Fruit fly (Drosophila melanogaster) whole organism, wandering third instar larva: ENCODE data around the gene CG14042.
A peak's percentile ranks its signal among the peaks of the same experiment; 100 is the strongest.

Source experiments
- Abd-B ChIP-seq: fragments of >200 bp; optimal IDR thresholded peaks from 2 replicates; lab custom pipeline; 2017; ENCODE audit warnings: missing biosample characterization, missing genetic modification characterization
- CG32264 ChIP-seq: fragments of 200-800 bp; sonication (Bioruptor generic); optimal IDR thresholded peaks from 2 replicates; lab custom pipeline; 2016; ENCODE audit warnings: missing biosample characterization, missing genetic modification characterization
- CG9705 ChIP-seq: fragments of 200-800 bp; sonication (Bioruptor generic); optimal IDR thresholded peaks from 2 replicates; lab custom pipeline; 2018; ENCODE audit warnings: missing biosample characterization, mild to moderate bottlenecking, missing genetic modification characterization
- CrebA ChIP-seq: fragments of 200-800 bp; sonication (Bioruptor generic); optimal IDR thresholded peaks from 2 replicates; lab custom pipeline; 2016; ENCODE audit warnings: missing biosample characterization, mild to moderate bottlenecking, missing genetic modification characterization, borderline replicate concordance
- Dfd ChIP-seq: fragments of >200 bp; optimal IDR thresholded peaks from 2 replicates; lab custom pipeline; 2017; ENCODE audit warnings: missing biosample characterization, missing genetic modification characterization
- HLH106 ChIP-seq: fragments of 200-800 bp; optimal IDR thresholded peaks from 3 replicates; lab custom pipeline; 2019; ENCODE audit warnings: missing biosample characterization, mild to moderate bottlenecking, missing genetic modification characterization, moderate library complexity
- Hnf4 ChIP-seq: fragments of 200-800 bp; sonication (Bioruptor generic); optimal IDR thresholded peaks from 2 replicates; lab custom pipeline; 2016; ENCODE audit warnings: missing biosample characterization, mild to moderate bottlenecking, missing genetic modification characterization
- Hr78 ChIP-seq: fragments of >200 bp; optimal IDR thresholded peaks from 2 replicates; lab custom pipeline; 2017; ENCODE audit warnings: missing biosample characterization, missing genetic modification characterization
- Hr83 ChIP-seq: fragments of 200-300 bp; sonication (Bioruptor generic); optimal IDR thresholded peaks from 2 replicates; lab custom pipeline; 2016; ENCODE audit warnings: missing biosample characterization, mild to moderate bottlenecking, missing genetic modification characterization, moderate library complexity; ENCODE audit not compliant: poor library complexity, severe bottlenecking
- Jra ChIP-seq: sonication (Bioruptor generic); optimal IDR thresholded peaks from 2 replicates; lab custom pipeline; 2016; ENCODE audit warnings: missing biosample characterization, missing genetic modification characterization
- Myc ChIP-seq: fragments of >200 bp; optimal IDR thresholded peaks from 2 replicates; lab custom pipeline; 2017
- OdsH ChIP-seq: fragments of 200-800 bp; sonication (Bioruptor generic); optimal IDR thresholded peaks from 2 replicates; lab custom pipeline; 2016; ENCODE audit warnings: missing biosample characterization, mild to moderate bottlenecking, missing genetic modification characterization
- Sp1 ChIP-seq: fragments of 200-800 bp; sonication (Bioruptor generic); optimal IDR thresholded peaks from 3 replicates; lab custom pipeline; 2019; ENCODE audit warnings: missing biosample characterization, mild to moderate bottlenecking, missing genetic modification characterization, moderate library complexity
- Vsx2 ChIP-seq: fragments of 200-300, 225-300 bp; sonication (Bioruptor generic); optimal IDR thresholded peaks from 2 replicates; lab custom pipeline; 2018; ENCODE audit warnings: missing biosample characterization, missing genetic modification characterization; ENCODE audit not compliant: partially characterized antibody
- br ChIP-seq: fragments of 200-800 bp; sonication (Bioruptor generic); optimal IDR thresholded peaks from 2 replicates; lab custom pipeline; 2016; ENCODE audit warnings: missing biosample characterization, missing genetic modification characterization
- brk ChIP-seq: fragments of 200-800 bp; sonication (Bioruptor generic); optimal IDR thresholded peaks from 2 replicates; lab custom pipeline; 2016; ENCODE audit warnings: missing biosample characterization, mild to moderate bottlenecking, missing genetic modification characterization
- dl ChIP-seq, 2 experiments: fragments of 175-275, 200-275 bp in 1 of 2; fragments of 200-275 bp in 1 of 2; sonication (Bioruptor generic); optimal IDR thresholded peaks; lab custom pipeline; 2018; ENCODE audit warnings: mild to moderate bottlenecking in 2 of 2, missing biosample characterization in 2 of 2, missing genetic modification characterization in 2 of 2, moderate library complexity in 2 of 2; ENCODE audit not compliant: partially characterized antibody in 2 of 2, insufficient read depth in 1 of 2
- dmrt93B ChIP-seq: fragments of 200-800 bp; sonication (Bioruptor generic); optimal IDR thresholded peaks from 2 replicates; lab custom pipeline; 2018; ENCODE audit warnings: missing biosample characterization, mild to moderate bottlenecking, missing genetic modification characterization
- dsf ChIP-seq: sonication (Bioruptor generic); optimal IDR thresholded peaks from 2 replicates; lab custom pipeline; 2016; ENCODE audit warnings: missing biosample characterization, missing genetic modification characterization, borderline replicate concordance
- ey ChIP-seq: fragments of 200-800 bp; sonication (Bioruptor generic); optimal IDR thresholded peaks from 2 replicates; lab custom pipeline; 2016; ENCODE audit warnings: missing biosample characterization, missing genetic modification characterization
- foxo ChIP-seq, 2 experiments: fragments of 200-800 bp; sonication (Bioruptor generic); optimal IDR thresholded peaks; 2 replicates in 1 of 2; 3 replicates in 1 of 2; lab custom pipeline; 2016 to 2017; ENCODE audit warnings: missing biosample characterization in 2 of 2, missing genetic modification characterization in 2 of 2
- fru ChIP-seq: fragments of 200-800 bp; sonication (Bioruptor generic); optimal IDR thresholded peaks from 3 replicates; lab custom pipeline; 2016; ENCODE audit warnings: missing biosample characterization, mild to moderate bottlenecking, missing genetic modification characterization
- h ChIP-seq: fragments of 200-800 bp; sonication (Bioruptor generic); optimal IDR thresholded peaks from 3 replicates; lab custom pipeline; 2016; ENCODE audit warnings: missing biosample characterization, mild to moderate bottlenecking, missing genetic modification characterization
- jim ChIP-seq: fragments of 175-275, 200-325 bp; sonication (Bioruptor generic); optimal IDR thresholded peaks from 2 replicates; lab custom pipeline; 2016; ENCODE audit warnings: missing biosample characterization, mild to moderate bottlenecking, missing genetic modification characterization
- lola ChIP-seq: fragments of >200 bp; optimal IDR thresholded peaks from 2 replicates; lab custom pipeline; 2017; ENCODE audit warnings: missing biosample characterization, missing genetic modification characterization
- psq ChIP-seq: fragments of 200-800 bp; sonication (Bioruptor generic); optimal IDR thresholded peaks from 3 replicates; lab custom pipeline; 2017; ENCODE audit warnings: missing biosample characterization, mild to moderate bottlenecking, missing genetic modification characterization, moderate library complexity
- rgr ChIP-seq: fragments of 200-800 bp; sonication (Bioruptor generic); optimal IDR thresholded peaks from 3 replicates; lab custom pipeline; 2016; ENCODE audit warnings: missing biosample characterization, mild to moderate bottlenecking, missing genetic modification characterization
- sage ChIP-seq: fragments of 200-800 bp; sonication (Bioruptor generic); optimal IDR thresholded peaks from 2 replicates; lab custom pipeline; 2016; ENCODE audit warnings: missing biosample characterization, mild to moderate bottlenecking, missing genetic modification characterization
- sv ChIP-seq: fragments of 200-800 bp; sonication (Bioruptor generic); optimal IDR thresholded peaks from 3 replicates; lab custom pipeline; 2016; ENCODE audit warnings: missing biosample characterization, missing genetic modification characterization
- tai ChIP-seq: sonication (Bioruptor generic); optimal IDR thresholded peaks from 2 replicates; lab custom pipeline; 2016; ENCODE audit warnings: missing biosample characterization, missing genetic modification characterization
- woc ChIP-seq: sonication (Bioruptor generic); optimal IDR thresholded peaks from 2 replicates; lab custom pipeline; 2016; ENCODE audit warnings: missing biosample characterization, mild to moderate bottlenecking, missing genetic modification characterization

Gene CG14042

DNA sequence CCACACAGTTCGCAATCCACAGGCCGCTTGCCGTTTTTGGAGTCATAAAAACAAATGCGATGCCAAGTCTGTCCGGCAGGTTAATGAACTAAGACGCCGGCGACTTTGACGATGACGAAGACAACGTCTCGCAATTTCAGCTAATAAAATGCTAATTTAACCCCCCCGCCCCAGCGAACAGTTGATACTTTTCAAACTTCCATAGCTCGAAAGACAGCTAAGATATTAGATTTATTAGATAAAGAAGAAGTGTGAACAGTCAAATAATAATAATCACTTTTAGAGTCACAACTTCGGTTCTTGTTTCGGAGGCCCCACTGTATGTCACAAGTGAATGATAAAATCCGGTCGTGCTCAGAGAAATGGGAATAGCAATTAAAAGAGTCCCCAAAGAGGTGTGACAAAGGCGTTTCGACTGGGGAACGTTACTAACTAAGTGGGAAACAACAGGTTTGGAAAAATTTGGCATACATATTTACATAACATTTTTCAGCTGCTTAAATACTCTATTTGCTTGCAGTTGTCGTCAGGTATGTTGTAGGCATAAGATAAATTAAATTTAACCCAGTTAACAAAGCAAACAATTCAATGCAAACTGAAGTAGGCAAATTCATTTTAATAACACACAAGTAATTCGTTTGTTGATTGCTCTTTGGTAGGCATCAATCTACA lies 47.2 kb downstream of the CG14042 start (continued):
- TF ChIP-seq Abd-B (GFP tag; lab: Kevin White, UChicago) (no peak), rgr (GFP tag; lab: Kevin White, UChicago) (peak; percentile 25), lola (GFP tag; lab: Kevin White, UChicago) (no peak), br (GFP tag; lab: Kevin White, UChicago) (peak; percentile 64)
- TF ChIP-seq, all 38 proteins: peak for 16

dm6 chr2L:5085561-5085960 lies 48.1 kb downstream of the CG14042 start:
- TF ChIP-seq Hnf4 (GFP tag; lab: Kevin White, UChicago) (peak; percentile 39), sv (GFP tag; lab: Kevin White, UChicago) (no peak), foxo (GFP tag; optimal IDR thresholded peaks at IDR 0.05; lab: Kevin White, UChicago) (peak in 1 of 2 experiments; percentile 44), Abd-B (GFP tag; lab: Kevin White, UChicago) (no peak), Vsx2 (GFP tag; lab: Kevin White, UChicago) (no peak), psq (GFP tag; lab: Kevin White, UChicago) (peak; percentile 42), rgr (GFP tag; lab: Kevin White, UChicago) (peak; percentile 32), jim (GFP tag; lab: Kevin White, UChicago) (no peak), brk (GFP tag; lab: Kevin White, UChicago) (no peak), fru (GFP tag; lab: Kevin White, UChicago) (peak; percentile 29), woc (GFP tag; lab: Kevin White, UChicago) (no peak), HLH106 (tag; lab: Kevin White, UChicago) (peak; percentile 25), lola (GFP tag; lab: Kevin White, UChicago) (no peak), h (GFP tag; lab: Kevin White, UChicago) (peak; percentile 35), Sp1 (GFP tag; lab: Kevin White, UChicago) (peak; percentile 10)

DNA sequence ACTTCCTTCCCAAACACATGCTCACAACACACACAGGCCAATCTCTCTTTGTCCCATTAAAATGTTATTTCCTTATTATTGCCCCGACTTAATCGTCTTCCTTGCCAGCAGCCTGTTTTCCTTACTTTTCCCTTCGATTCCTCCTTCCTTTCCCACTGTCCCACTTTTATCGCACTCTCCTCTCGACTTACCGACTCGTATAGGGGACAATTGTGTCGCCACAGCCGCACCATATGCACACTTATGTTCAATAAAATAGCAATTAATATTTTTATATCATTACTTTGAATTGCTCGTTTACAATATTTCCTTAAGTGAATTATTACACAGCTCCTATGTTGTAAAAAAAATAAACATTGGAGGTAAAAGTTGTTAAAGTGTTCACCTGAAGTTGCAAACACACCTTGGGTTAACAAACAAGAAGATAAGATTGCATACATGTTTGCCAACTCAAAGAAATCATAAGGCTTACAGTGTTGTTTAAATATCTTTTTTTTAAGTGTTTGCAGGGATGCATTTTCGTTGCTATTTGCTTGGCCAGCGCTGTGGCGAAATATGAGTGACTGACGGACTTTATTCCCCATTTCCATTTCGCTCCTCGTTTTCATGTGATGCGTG lies 49.5 kb downstream of the CG14042 start:
- TF ChIP-seq dl (GFP tag; optimal IDR thresholded peaks at IDR 0.05; lab: Kevin White, UChicago; ENCODE audit: insufficient read depth in 1 of 2, partially characterized antibody in 2 of 2) (no peak), Myc (no peak), Vsx2 (GFP tag; lab: Kevin White, UChicago) (no peak), sv (GFP tag; lab: Kevin White, UChicago) (peak; percentile 68), rgr (GFP tag; lab: Kevin White, UChicago) (peak; percentile 74), sage (GFP tag; lab: Kevin White, UChicago) (peak; percentile 46), CG32264 (GFP tag; lab: Kevin White, UChicago) (peak; percentile 47), CrebA (GFP tag; lab: Kevin White, UChicago) (peak; percentile 20), psq (GFP tag; lab: Kevin White, UChicago) (peak; percentile 70), CG9705 (peak; percentile 29), OdsH (peak; percentile 75), ey (peak; percentile 73), Hnf4 (GFP tag; lab: Kevin White, UChicago) (peak; percentile 49), woc (GFP tag; lab: Kevin White, UChicago) (peak; percentile 55), tai (GFP tag; lab: Kevin White, UChicago) (peak; percentile 74), dmrt93B (GFP tag; lab: Kevin White, UChicago) (peak; percentile 68), h (GFP tag; lab: Kevin White, UChicago) (peak; percentile 80), lola (GFP tag; lab: Kevin White, UChicago) (no peak), Jra (GFP tag; lab: Kevin White, UChicago) (peak; percentile 48), Sp1 (GFP tag; lab: Kevin White, UChicago) (peak; percentile 76), Hr78 (GFP tag; lab: Kevin White, UChicago) (no peak), fru (GFP tag; lab: Kevin White, UChicago) (peak; percentile 75), Dfd (GFP tag; lab: Kevin White, UChicago) (no peak), foxo (GFP tag; optimal IDR thresholded peaks at IDR 0.05; lab: Kevin White, UChicago) (peak in 1 of 2 experiments; percentile 81), brk (GFP tag; lab: Kevin White, UChicago) (peak; percentile 41), dsf (GFP tag; lab: Kevin White, UChicago) (peak; percentile 20), HLH106 (tag; lab: Kevin White, UChicago) (peak; percentile 68), Abd-B (GFP tag; lab: Kevin White, UChicago) (no peak), Hr83 (GFP tag; lab: Kevin White, UChicago) (no peak), br (GFP tag; lab: Kevin White, UChicago) (peak; percentile 79)
